Fruit fly (Drosophila melanogaster): ENCODE data around the gene CG9525.

CG9525 gene

dm6 chr2L:8919638-8920037 lies 42.5 kb downstream of the CG9525 start (continued):
- TF ChIP-seq eg (GFP tag; IDR thresholded peaks at IDR 0.05): 0 out of 3 replicates have a peak, but pooled peaks have one; percentile 26
- no peak for TF ChIP-seq cyc (GFP tag; optimal IDR thresholded peaks at IDR 0.05)
- peak; percentile 62 for TF ChIP-seq CG4318 (GFP tag; optimal IDR thresholded peaks at IDR 0.05)
- TF ChIP-seq spab (GFP tag; optimal IDR thresholded peaks at IDR 0.05): peak; percentile 62
- TF ChIP-seq ss (GFP tag; optimal IDR thresholded peaks at IDR 0.05): peak in 1 of 2 experiments; percentile 38
- TF ChIP-seq Eip78C (GFP tag): peak; percentile 91
- TF ChIP-seq CG8119 (GFP tag; IDR thresholded peaks at IDR 0.05): peak; percentile 65
- no peak for TF ChIP-seq lz (GFP tag; optimal IDR thresholded peaks at IDR 0.05)
- peak; percentile 57 for TF ChIP-seq achi (GFP tag; optimal IDR thresholded peaks at IDR 0.05)
- TF ChIP-seq esn (GFP tag; optimal IDR thresholded peaks at IDR 0.05): no peak
- TF ChIP-seq Gug (GFP tag; IDR thresholded peaks at IDR 0.05): 0 out of 2 replicates have a peak, but pooled peaks have one; percentile 32

DNA sequence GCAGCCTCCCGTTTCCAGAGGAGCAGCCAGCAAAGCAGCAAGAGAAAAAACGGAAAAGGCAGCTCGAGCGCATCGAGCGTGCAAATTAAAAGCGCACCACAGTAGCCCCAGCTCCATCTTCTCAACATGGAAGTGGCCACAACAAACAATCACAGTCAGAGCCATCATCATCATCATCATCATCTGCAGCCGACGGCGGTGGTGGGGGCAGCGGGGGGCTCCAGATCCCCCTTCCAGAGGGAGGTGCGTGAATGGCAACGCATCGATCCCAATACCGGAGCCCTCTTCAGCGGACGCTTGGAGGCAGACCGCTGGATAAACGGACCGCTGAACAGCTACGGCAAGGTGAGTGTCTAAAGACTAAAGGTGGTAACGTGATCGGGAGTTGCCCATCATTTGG lies 46.4 kb downstream of the CG9525 start:
- no peak for TF ChIP-seq CG9139 (GFP tag; optimal IDR thresholded peaks at IDR 0.05)
- no peak for TF ChIP-seq Blimp-1 (GFP tag; optimal IDR thresholded peaks at IDR 0.05)
- TF ChIP-seq fkh (GFP tag; optimal IDR thresholded peaks at IDR 0.05): no peak
- no peak for TF ChIP-seq OdsH (GFP tag; optimal IDR thresholded peaks at IDR 0.05)
- TF ChIP-seq vri (GFP tag; optimal IDR thresholded peaks at IDR 0.05): no peak
- no peak for TF ChIP-seq CG32006 (GFP tag; optimal IDR thresholded peaks at IDR 0.05)
- TF ChIP-seq ss (GFP tag; optimal IDR thresholded peaks at IDR 0.05): peak in 1 of 2 experiments; percentile 64
- TF ChIP-seq Sox14 (GFP tag; optimal IDR thresholded peaks at IDR 0.05): no peak
- no peak for TF ChIP-seq dsx (GFP tag; optimal IDR thresholded peaks at IDR 0.05; ENCODE audit: poor library complexity, severe bottlenecking)
- TF ChIP-seq lz (GFP tag; optimal IDR thresholded peaks at IDR 0.05): no peak
- peak; percentile 53 for TF ChIP-seq CG1621 (tag; optimal IDR thresholded peaks at IDR 0.05)
- no peak for TF ChIP-seq Hr39 (GFP tag; optimal IDR thresholded peaks at IDR 0.05)
- no peak for TF ChIP-seq CG8119 (GFP tag; IDR thresholded peaks at IDR 0.05)
- TF ChIP-seq Hr4 (GFP tag; optimal IDR thresholded peaks at IDR 0.05): no peak

Measured in whole organism, prepupa.